Worm (Caenorhabditis elegans) whole organism, L3 larva: ENCODE measurements around the gene efl-3.
A peak's percentile ranks its signal among the peaks of the same experiment; 100 is the strongest.

Experiments used
- ZK546.5 ChIP-seq: sonication (generic microtip); optimal IDR thresholded peaks from 2 replicates; lab custom pipeline; 2017; ENCODE audit warnings: missing biosample characterization, missing genetic modification characterization
- aly-2 ChIP-seq: fragments of 150-350 bp; optimal IDR thresholded peaks from 2 replicates; lab custom pipeline; 2014; ENCODE audit warnings: missing biosample characterization, missing genetic modification characterization
- ceh-16 ChIP-seq: sonication (generic microtip); optimal IDR thresholded peaks from 2 replicates; lab custom pipeline; 2017; ENCODE audit warnings: missing biosample characterization, missing genetic modification characterization
- ceh-82 ChIP-seq: fragments of 150-350 bp; optimal IDR thresholded peaks from 2 replicates; lab custom pipeline; 2014; ENCODE audit warnings: missing biosample characterization, missing genetic modification characterization
- ceh-9 ChIP-seq: sonication (generic microtip); optimal IDR thresholded peaks from 2 replicates; lab custom pipeline; 2018; ENCODE audit warnings: missing biosample characterization, missing genetic modification characterization
- egl-5 ChIP-seq: fragments of 150-350 bp; optimal IDR thresholded peaks from 2 replicates; lab custom pipeline; 2017; ENCODE audit warnings: missing biosample characterization, missing genetic modification reagents, missing genetic modification characterization, inconsistent platforms
- elt-2 ChIP-seq: sonication (generic microtip); optimal IDR thresholded peaks from 2 replicates; lab custom pipeline; 2016; ENCODE audit warnings: missing genetic modification reagents, mild to moderate bottlenecking, missing genetic modification characterization, missing compliant biosample characterization
- elt-3 ChIP-seq, 3 experiments: fragments of 150-350 bp in 1 of 3; sonication (generic microtip) in 2 of 3; optimal IDR thresholded peaks; 2 replicates in 2 of 3; 4 replicates in 1 of 3; lab custom pipeline; 2014 to 2017; ENCODE audit warnings: missing biosample characterization in 3 of 3, missing genetic modification characterization in 3 of 3
- fkh-10 ChIP-seq: sonication (generic microtip); optimal IDR thresholded peaks from 2 replicates; lab custom pipeline; 2017; ENCODE audit warnings: missing biosample characterization, missing genetic modification reagents, missing genetic modification characterization
- fkh-2 ChIP-seq: fragments of 150-350 bp; optimal IDR thresholded peaks from 2 replicates; lab custom pipeline; 2014; ENCODE audit warnings: missing biosample characterization, missing genetic modification reagents, missing genetic modification characterization
- fos-1 ChIP-seq: fragments of 150-350 bp; optimal IDR thresholded peaks from 2 replicates; lab custom pipeline; 2014; ENCODE audit warnings: missing biosample characterization, missing genetic modification characterization
- jun-1 ChIP-seq: fragments of 150-350 bp; optimal IDR thresholded peaks from 2 replicates; lab custom pipeline; 2014; ENCODE audit warnings: missing biosample characterization, missing genetic modification reagents, missing genetic modification characterization
- lin-15B ChIP-seq: fragments of 150-350 bp; optimal IDR thresholded peaks from 2 replicates; lab custom pipeline; 2014; ENCODE audit warnings: missing biosample characterization, missing genetic modification characterization
- lin-39 ChIP-seq: fragments of 150-350 bp; optimal IDR thresholded peaks from 2 replicates; lab custom pipeline; 2018; ENCODE audit warnings: missing biosample characterization, missing genetic modification reagents, missing genetic modification characterization
- lsy-12 ChIP-seq: sonication (generic microtip); optimal IDR thresholded peaks from 2 replicates; lab custom pipeline; 2016; ENCODE audit warnings: mild to moderate bottlenecking, missing genetic modification characterization, missing compliant biosample characterization
- mml-1 ChIP-seq: fragments of 150-350 bp; sonication (generic microtip); optimal IDR thresholded peaks from 3 replicates; lab custom pipeline; 2014; ENCODE audit warnings: missing biosample characterization, missing genetic modification characterization
- nfya-1 ChIP-seq: sonication (generic microtip); optimal IDR thresholded peaks from 2 replicates; lab custom pipeline; 2017; ENCODE audit warnings: missing genetic modification characterization, mild to moderate bottlenecking, missing compliant biosample characterization, antibody characterized with exemption, moderate library complexity; ENCODE audit not compliant: insufficient read depth
- nhr-11 ChIP-seq: fragments of 150-350 bp; optimal IDR thresholded peaks from 2 replicates; lab custom pipeline; 2014; ENCODE audit warnings: missing biosample characterization, missing genetic modification characterization
- nhr-12 ChIP-seq: fragments of 150-350 bp; optimal IDR thresholded peaks from 2 replicates; lab custom pipeline; 2014; ENCODE audit warnings: missing biosample characterization, missing genetic modification characterization
- nhr-23 ChIP-seq: fragments of 150-350 bp; optimal IDR thresholded peaks from 2 replicates; lab custom pipeline; 2014; ENCODE audit warnings: missing biosample characterization, missing genetic modification reagents, missing genetic modification characterization
- nhr-237 ChIP-seq: fragments of 150-350 bp; optimal IDR thresholded peaks from 2 replicates; lab custom pipeline; 2014; ENCODE audit warnings: missing biosample characterization, missing genetic modification characterization
- nhr-28 ChIP-seq: fragments of 150-350 bp; optimal IDR thresholded peaks from 2 replicates; lab custom pipeline; 2014; ENCODE audit warnings: missing biosample characterization, missing genetic modification characterization
- nhr-43 ChIP-seq: sonication (generic microtip); optimal IDR thresholded peaks from 2 replicates; lab custom pipeline; 2016; ENCODE audit warnings: mild to moderate bottlenecking, missing genetic modification characterization, missing compliant biosample characterization; ENCODE audit not compliant: poor library complexity, severe bottlenecking
- nhr-67 ChIP-seq: fragments of 150-350 bp; optimal IDR thresholded peaks from 2 replicates; lab custom pipeline; 2014; ENCODE audit warnings: missing biosample characterization, missing genetic modification characterization
- nhr-76 ChIP-seq: fragments of 150-350 bp; sonication (generic microtip); optimal IDR thresholded peaks from 5 replicates; lab custom pipeline; 2014; ENCODE audit warnings: missing biosample characterization, missing genetic modification characterization
- nhr-77 ChIP-seq: fragments of 150-350 bp; optimal IDR thresholded peaks from 2 replicates; lab custom pipeline; 2014; ENCODE audit warnings: missing biosample characterization, missing genetic modification characterization
- pha-4 ChIP-seq: fragments of 150-350 bp; optimal IDR thresholded peaks from 2 replicates; lab custom pipeline; 2014; ENCODE audit warnings: missing biosample characterization, missing genetic modification reagents, missing genetic modification characterization
- pqm-1 ChIP-seq: fragments of 150-350 bp; optimal IDR thresholded peaks from 2 replicates; lab custom pipeline; 2017; ENCODE audit warnings: missing biosample characterization, missing genetic modification characterization, inconsistent platforms
- sea-2 ChIP-seq: fragments of 150-350 bp; sonication (generic microtip); optimal IDR thresholded peaks from 4 replicates; lab custom pipeline; 2014; ENCODE audit warnings: missing biosample characterization, missing genetic modification reagents, missing genetic modification characterization
- skn-1 ChIP-seq: fragments of 150-350 bp; optimal IDR thresholded peaks from 2 replicates; lab custom pipeline; 2014; ENCODE audit warnings: missing biosample characterization, missing genetic modification characterization
- snpc-4 ChIP-seq: fragments of 150-350 bp; optimal IDR thresholded peaks from 2 replicates; lab custom pipeline; 2014; ENCODE audit warnings: missing biosample characterization, missing genetic modification characterization
- tbx-2 ChIP-seq: sonication (generic microtip); optimal IDR thresholded peaks from 2 replicates; lab custom pipeline; 2016; ENCODE audit warnings: mild to moderate bottlenecking, missing genetic modification characterization, missing compliant biosample characterization
- unc-39 ChIP-seq: sonication (generic microtip); optimal IDR thresholded peaks from 4 replicates; lab custom pipeline; 2017; ENCODE audit warnings: missing biosample characterization, missing genetic modification characterization
- unc-62 ChIP-seq: fragments of 150-350 bp; sonication (generic microtip); optimal IDR thresholded peaks from 4 replicates; lab custom pipeline; 2014; ENCODE audit warnings: missing biosample characterization, missing genetic modification reagents, missing genetic modification characterization
- zag-1 ChIP-seq: fragments of 150-350 bp; optimal IDR thresholded peaks from 2 replicates; lab custom pipeline; 2014; ENCODE audit warnings: missing biosample characterization, missing genetic modification characterization
- ztf-4 ChIP-seq: fragments of 150-350 bp; optimal IDR thresholded peaks from 2 replicates; lab custom pipeline; 2014; ENCODE audit warnings: missing biosample characterization, missing genetic modification characterization

efl-3 gene

DNA sequence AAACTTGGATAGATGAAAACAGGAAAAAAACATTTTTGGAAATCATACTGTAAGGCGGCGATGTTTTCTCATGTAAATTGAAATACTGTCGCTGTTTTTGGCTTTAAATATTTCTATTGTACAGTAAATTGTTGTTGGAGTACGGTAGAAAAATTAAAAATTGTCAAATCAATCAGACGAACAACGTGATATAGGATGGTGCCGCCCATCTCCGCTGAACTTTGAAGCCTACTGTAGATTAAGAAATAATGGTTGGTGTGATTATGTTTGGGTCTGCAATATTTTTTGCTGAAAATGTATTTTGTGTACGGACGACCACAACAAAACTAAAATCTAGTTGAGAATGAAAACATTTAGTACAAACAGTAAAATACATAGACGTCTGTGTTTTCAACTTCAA lies 26.9 kb upstream of the efl-3 start:
- TF ChIP-seq ceh-9, result no peak
- peak; percentile 42 for TF ChIP-seq elt-2
- TF ChIP-seq unc-39 (tag; lab: Kevin White, UChicago), result no peak
- no peak for TF ChIP-seq fkh-10
- peak; percentile 77 for TF ChIP-seq nfya-1 (tag; lab: Kevin White, UChicago)
- TF ChIP-seq ceh-82 (tag; lab: Kevin White, UChicago), result no peak
- TF ChIP-seq, all 47 proteins: peak for 2

DNA sequence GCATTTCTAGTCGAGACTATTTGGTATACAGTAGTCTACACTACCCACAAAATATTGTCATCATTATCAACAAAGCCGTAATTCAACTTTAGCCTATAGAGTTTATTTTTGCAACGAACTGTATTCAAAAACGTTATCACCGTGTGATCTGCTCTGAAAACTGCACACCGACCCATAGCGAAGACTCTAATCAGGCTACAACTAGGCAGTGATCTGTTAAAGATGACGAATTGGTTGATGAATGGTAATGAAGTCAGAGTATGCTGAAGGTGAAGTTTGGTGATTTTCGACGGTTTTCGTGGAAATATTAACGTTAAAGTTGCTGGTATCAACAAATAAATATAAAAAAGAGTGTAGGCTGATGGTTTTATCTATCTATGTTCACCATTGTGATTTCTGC lies 25.6 kb upstream of the efl-3 start:
- TF ChIP-seq pqm-1 (tag; lab: Kevin White, UChicago), result peak; percentile 89
- no peak for TF ChIP-seq nfya-1 (tag; lab: Kevin White, UChicago)
- TF ChIP-seq jun-1, result peak; percentile 28
- TF ChIP-seq elt-2, result peak; percentile 83

DNA sequence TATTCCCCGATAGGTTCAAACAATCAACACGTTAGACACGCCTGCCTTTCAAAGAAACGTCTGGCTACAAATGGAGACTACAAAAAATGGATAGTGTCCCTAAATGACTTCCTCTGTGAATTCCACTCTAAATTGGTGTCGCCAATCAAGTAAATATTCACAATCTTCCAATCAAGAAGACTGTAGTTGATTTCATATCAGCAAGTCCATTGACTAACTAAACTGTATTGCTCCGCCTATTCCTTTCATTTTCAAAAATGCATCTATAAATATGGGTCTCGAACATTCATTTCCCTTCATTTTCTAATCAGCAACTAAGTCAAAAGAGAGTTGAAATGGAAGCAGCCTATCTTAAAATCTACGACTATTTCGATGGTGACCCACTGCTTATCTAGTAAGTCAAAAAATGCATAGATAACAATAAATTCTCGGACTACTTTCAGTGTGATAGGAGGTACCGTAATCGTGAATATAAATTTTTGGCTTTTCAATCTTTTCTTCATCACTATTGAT lies 24.4 kb upstream of the efl-3 start, which contains the start of gene drd-1:
Gene drd-1, plus strand, starts transcription at position 51 of the 513 bp plus-strand sequence.
- TF ChIP-seq pqm-1 (tag; lab: Kevin White, UChicago), result peak; percentile 97
- no peak for TF ChIP-seq nhr-237 (tag; lab: Kevin White, UChicago)
- peak; percentile 27 for TF ChIP-seq jun-1
- no peak for TF ChIP-seq egl-5 (tag; lab: Kevin White, UChicago)
- TF ChIP-seq elt-2, result peak; percentile 98
- TF ChIP-seq fos-1 (tag; lab: Kevin White, UChicago), result peak; percentile 56
- no peak for TF ChIP-seq nhr-77 (tag; lab: Kevin White, UChicago)
- no peak for TF ChIP-seq nhr-43 (tag; lab: Kevin White, UChicago)
- TF ChIP-seq, all 47 proteins: peak for 4

DNA sequence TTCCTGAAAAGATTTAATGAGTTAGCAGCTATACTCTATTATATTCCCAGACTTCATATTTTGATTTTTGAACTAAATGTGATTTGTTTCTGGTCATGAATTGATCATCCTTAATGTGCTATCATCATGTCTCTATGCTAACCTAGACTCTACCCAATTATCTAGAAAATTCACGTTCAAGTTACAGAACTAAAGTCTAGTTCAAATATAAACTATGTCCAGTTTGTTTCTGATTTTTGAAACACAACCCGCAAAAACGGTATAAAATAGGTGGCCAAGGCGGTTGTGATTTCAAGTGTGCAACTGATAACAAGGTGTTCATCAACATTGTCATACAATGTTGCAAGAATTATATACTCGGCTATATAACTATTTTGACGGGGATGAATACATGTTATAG lies 21.7 kb upstream of the efl-3 start, which contains the start of gene F49E12.10:
Gene F49E12.10, plus strand, starts transcription at position 301 of the 400 bp plus-strand sequence.
- TF ChIP-seq skn-1 (tag; lab: Kevin White, UChicago) (no peak), pqm-1 (tag; lab: Kevin White, UChicago) (peak; percentile 41), elt-2 (peak; percentile 39)

DNA sequence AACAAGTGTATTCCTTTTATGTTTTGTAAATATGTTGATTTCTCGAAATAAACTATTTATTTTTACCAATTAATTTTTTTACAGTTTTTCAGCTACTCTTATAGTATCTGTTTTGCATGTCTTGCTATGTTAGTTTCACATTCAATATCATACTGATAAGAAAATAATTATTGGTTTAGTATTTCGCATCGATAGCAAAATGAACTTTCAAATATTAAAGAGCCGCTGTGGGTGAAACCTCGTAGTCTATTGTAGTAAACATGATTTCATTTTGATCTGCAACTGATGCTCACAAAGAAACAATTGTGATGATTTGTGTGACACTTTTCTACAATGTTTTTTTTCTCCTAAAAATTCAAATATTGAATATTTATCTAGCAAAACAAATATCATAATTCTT lies 20.3 kb upstream of the efl-3 start:
- TF ChIP-seq elt-2 (peak; percentile 49), ceh-9 (no peak), pqm-1 (tag; lab: Kevin White, UChicago) (peak; percentile 73)

DNA sequence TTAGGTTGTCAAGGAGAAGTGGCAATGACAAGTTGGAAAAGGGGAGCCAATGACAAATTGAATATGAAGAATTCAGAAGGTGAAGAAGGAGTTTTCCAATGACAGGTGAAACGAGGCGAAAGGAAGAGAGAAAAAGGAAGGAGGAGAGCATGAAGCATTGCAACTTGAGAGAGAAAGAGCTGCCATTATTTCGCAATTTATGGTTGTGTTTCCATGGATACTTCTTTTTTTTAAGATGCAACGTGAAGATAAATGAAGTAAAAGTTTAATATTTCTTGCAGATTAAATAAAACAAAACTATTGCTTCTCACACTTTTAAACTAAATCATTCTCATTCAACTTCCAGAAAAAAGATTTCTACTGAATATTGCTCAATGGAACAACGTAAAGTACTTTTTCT lies 18.3 kb upstream of the efl-3 start, which contains the start of gene F49E12.8:
Gene F49E12.8, minus strand, starts transcription at position 101 of the 400 bp plus-strand sequence.
- TF ChIP-seq nhr-76 (tag; lab: Kevin White, UChicago), result no peak
- no peak for TF ChIP-seq unc-39 (tag; lab: Kevin White, UChicago)
- TF ChIP-seq nhr-28, result no peak
- TF ChIP-seq snpc-4 (tag; lab: Kevin White, UChicago), result no peak
- no peak for TF ChIP-seq lin-15B (tag; lab: Kevin White, UChicago)
- TF ChIP-seq tbx-2 (tag; lab: Kevin White, UChicago), result no peak
- no peak for TF ChIP-seq ZK546.5 (tag; lab: Kevin White, UChicago)
- TF ChIP-seq ceh-16 (tag; lab: Kevin White, UChicago), result no peak
- TF ChIP-seq nhr-237 (tag; lab: Kevin White, UChicago), result no peak
- no peak for TF ChIP-seq sea-2 (GFP tag; lab: Kevin White, UChicago)
- TF ChIP-seq fkh-2 (tag; lab: Kevin White, UChicago), result no peak
- TF ChIP-seq elt-3 (tag; optimal IDR thresholded peaks at IDR 0.05; lab: Kevin White, UChicago), result no peak
- no peak for TF ChIP-seq lsy-12 (tag; lab: Kevin White, UChicago)

DNA sequence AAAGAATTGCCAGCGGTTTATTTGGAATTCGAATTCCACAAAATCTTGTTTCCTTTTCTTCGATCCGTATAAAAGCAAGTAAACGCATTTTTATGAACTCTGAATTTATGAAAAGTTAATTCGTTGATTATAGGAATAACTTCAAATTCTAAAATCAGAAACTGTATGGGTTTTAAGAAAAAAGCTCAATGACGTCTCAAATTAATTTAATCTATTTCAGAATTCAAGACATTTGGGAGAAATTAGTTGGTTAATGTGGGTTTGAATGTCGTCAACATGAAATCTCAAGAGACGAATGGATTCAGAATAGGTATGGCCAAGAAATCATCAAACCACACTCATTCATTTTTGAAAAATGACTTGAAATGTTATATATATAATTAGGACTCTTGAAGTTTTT lies 16.4 kb upstream of the efl-3 start, which contains the start of gene F49E12.7:
Gene F49E12.7, minus strand, starts transcription at position 101 of the 400 bp plus-strand sequence.
- TF ChIP-seq lin-39 (tag; lab: Kevin White, UChicago) (no peak), zag-1 (tag; lab: Kevin White, UChicago) (no peak), egl-5 (tag; lab: Kevin White, UChicago) (no peak), ztf-4 (tag; lab: Kevin White, UChicago) (no peak), mml-1 (no peak), sea-2 (GFP tag; lab: Kevin White, UChicago) (no peak), nhr-11 (tag; lab: Kevin White, UChicago) (no peak), unc-62 (GFP tag; lab: Kevin White, UChicago) (no peak), nhr-67 (tag; lab: Kevin White, UChicago) (no peak), nhr-23 (tag; lab: Kevin White, UChicago) (no peak), pha-4 (tag; lab: Kevin White, UChicago) (no peak), fkh-10 (no peak), ceh-9 (no peak), pqm-1 (tag; lab: Kevin White, UChicago) (no peak), snpc-4 (tag; lab: Kevin White, UChicago) (no peak), lsy-12 (tag; lab: Kevin White, UChicago) (no peak), elt-2 (no peak), aly-2 (tag; lab: Kevin White, UChicago) (no peak), nhr-12 (tag; lab: Kevin White, UChicago) (no peak), elt-3 (tag; optimal IDR thresholded peaks at IDR 0.05; lab: Kevin White, UChicago) (no peak)
